Fruit fly (Drosophila melanogaster) whole organism, pupa: Measurements from ENCODE around the gene Vajk1.

ENCODE experiments used
- CG8301 ChIP-seq: fragments of 200-800 bp; sonication (Bioruptor generic); optimal IDR thresholded peaks from 2 replicates; lab custom pipeline; 2018; ENCODE audit warnings: missing biosample characterization, mild to moderate bottlenecking, missing genetic modification characterization
- Pif1A ChIP-seq: fragments of 200-800 bp; sonication (Bioruptor generic); optimal IDR thresholded peaks from 3 replicates; lab custom pipeline; 2016; ENCODE audit warnings: missing biosample characterization, missing genetic modification characterization
- Snoo ChIP-seq: fragments of 200-800 bp; sonication (Bioruptor generic); optimal IDR thresholded peaks from 3 replicates; lab custom pipeline; 2017; ENCODE audit warnings: missing biosample characterization, mild to moderate bottlenecking, missing genetic modification characterization, inconsistent platforms

DNA sequence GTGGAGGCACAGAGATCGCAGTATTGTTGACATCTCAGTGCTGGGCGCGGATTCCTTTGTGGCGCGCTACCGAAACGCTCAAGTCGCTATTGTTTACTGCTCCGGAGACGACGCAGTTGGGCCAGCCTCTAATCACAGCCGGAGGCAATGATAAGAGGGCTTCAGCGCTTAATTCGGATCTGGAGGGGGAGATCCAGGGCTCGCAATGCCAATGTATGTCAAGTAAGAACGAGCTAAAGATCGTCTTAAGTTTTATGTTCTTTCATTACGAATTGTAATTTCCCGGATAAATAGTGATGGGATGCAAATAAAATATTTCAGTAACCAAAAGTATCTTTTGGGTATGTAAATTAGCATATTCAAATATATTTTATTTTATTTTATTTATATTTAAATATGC is 46.5 kb upstream of the Vajk1 start, which contains the start of the genes NimB4 and NimB5:
- TF ChIP-seq Pif1A (no peak), CG8301 (tag; lab: Kevin White, UChicago) (no peak), Snoo (no peak)
